Worm (Caenorhabditis elegans) whole organism, L4/young adult: ENCODE data around the gene T26E4.10.
"Not testable (repeated sequence)": the region's sequence is repeated elsewhere in the genome, so short reads cannot be mapped to it uniquely, and the experiment has no call there.

Experiments
- W03F9.2 ChIP-seq: fragments of 150-350 bp; optimal IDR thresholded peaks from 2 replicates; lab custom pipeline; 2014; ENCODE audit warnings: missing biosample characterization, missing genetic modification characterization
- dao-5 ChIP-seq: sonication (generic microtip); optimal IDR thresholded peaks from 2 replicates; lab custom pipeline; 2016; ENCODE audit warnings: missing genotype, missing genetic modification characterization, moderate library complexity, missing compliant biosample characterization
- him-1 ChIP-seq: sonication (generic microtip); optimal IDR thresholded peaks from 2 replicates; lab custom pipeline; 2016; ENCODE audit warnings: missing genotype, missing genetic modification reagents, missing genetic modification characterization, missing compliant biosample characterization

The T26E4.10 gene

DNA sequence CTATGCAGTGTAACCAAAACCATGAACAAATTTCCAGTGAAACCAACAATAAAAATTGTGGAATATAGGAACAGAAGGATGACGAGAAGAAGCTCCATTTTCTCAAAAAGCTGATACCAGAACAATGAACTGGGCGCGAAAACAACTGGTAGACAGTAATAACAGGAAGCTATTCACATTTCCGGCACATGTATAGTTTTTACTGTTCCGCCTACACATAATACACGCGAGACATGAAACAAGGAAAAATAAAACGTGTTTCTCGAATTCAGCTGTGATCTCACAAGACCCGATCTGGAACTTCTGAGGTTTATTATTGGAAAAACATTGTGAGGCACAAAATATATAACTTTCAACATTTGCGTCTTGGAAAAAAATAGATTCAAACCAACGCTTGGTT, 11.5 kb upstream of the T26E4.10 start, which contains the start of gene srsx-36:
TSS of gene srsx-36 (minus strand) at position 101 of the 400 bp plus-strand sequence.
- TF ChIP-seq W03F9.2 (tag; lab: Kevin White, UChicago) = no peak
- no peak for TF ChIP-seq him-1 (tag; lab: Kevin White, UChicago)
- no peak for TF ChIP-seq dao-5 (tag; lab: Kevin White, UChicago)

DNA sequence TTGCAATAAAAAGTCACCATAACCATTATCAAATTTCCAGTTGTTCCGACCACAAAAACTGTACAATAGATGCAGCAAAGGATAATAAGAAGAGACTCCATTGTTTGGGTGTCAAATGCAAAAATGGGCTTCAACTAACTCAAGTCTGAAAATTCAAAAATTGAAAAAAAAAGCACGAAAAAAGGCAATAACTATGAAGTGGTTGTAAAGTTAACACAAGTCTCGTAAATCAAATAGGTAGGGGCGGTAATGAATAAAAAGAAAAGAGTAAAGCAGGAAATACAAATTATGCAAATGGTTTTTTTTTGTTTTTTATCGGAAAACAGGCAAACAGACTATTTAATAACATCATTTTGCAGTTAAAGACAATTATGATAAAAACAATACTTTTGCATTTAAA, 9.4 kb upstream of the T26E4.10 start, which contains the start of gene srsx-38:
TSS of gene srsx-38 (minus strand) at position 101 of the 400 bp plus-strand sequence.
- TF ChIP-seq dao-5, W03F9.2, him-1 (tag; lab: Kevin White, UChicago): not testable (repeated sequence)

DNA sequence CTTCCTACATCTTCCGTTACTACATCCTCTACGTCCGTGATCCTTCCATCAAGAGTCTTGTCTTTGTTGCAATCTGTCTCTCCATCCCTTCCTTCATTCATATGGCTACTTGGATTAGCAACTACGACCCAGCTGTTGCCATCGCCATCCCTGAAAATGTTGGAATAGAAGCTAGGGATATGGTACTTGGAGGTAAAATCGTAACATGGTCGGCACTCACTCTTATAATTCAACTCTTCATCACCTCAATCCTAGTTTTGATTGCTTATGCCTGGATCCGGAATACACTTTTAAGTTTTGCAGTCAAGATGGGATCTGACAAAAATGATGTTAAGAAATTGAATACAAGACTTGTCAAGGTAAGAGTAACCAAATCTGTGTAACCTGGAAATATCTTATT, 5.7 kb upstream of the T26E4.10 start, which contains the start of gene T26E4.18:
TSS of gene T26E4.18 (minus strand) at position 101 of the 400 bp plus-strand sequence.
- TF ChIP-seq dao-5, W03F9.2, him-1 (tag; lab: Kevin White, UChicago): not testable (repeated sequence)

DNA sequence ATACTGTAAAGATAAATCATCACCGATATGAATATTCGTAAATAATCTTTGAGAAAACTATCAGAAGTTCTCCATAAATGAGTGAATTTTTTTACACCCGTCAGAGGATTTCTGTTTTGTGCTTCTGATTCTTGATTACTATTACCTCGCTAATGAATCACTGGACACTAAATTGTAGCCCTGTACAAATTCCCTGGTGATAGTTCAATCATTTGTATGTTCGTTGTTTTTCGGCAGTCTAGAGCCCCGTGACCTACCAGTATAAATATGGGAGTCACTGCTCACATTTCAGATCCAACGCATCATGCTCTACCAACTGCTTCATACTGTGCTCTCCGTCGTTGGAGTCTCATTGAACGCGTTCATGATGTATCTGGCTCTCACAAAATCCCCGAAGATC, 5.1 kb upstream of the T26E4.10 start, which contains the start of gene srd-27:
TSS of gene srd-27 (plus strand) at position 301 of the 400 bp plus-strand sequence.
- not testable (repeated sequence) for TF ChIP-seq W03F9.2, him-1, dao-5 (tag; lab: Kevin White, UChicago)

DNA sequence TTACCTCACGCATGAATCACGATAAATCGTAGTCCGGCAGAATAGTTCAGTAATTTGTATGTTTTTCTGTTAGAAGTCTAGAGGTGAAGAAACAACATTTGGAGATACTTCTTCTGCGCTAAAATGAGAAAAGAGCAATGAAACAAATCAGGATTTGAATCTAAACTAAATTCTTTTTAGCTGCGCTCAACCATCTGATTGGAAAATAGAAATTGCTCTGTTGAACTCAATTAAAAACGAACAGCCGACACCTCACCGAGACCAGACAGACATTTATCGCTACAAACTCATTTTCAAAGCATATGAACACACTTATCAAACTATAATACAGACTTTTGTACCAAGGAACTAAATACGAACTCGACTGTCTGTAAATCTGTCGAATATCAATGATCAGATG, 4.6 kb upstream of the T26E4.10 start, which contains the start of gene T26E4.9:
TSS of gene T26E4.9 (minus strand) at position 101 of the 400 bp plus-strand sequence.
- TF ChIP-seq him-1, dao-5, W03F9.2 (tag; lab: Kevin White, UChicago): not testable (repeated sequence)

DNA sequence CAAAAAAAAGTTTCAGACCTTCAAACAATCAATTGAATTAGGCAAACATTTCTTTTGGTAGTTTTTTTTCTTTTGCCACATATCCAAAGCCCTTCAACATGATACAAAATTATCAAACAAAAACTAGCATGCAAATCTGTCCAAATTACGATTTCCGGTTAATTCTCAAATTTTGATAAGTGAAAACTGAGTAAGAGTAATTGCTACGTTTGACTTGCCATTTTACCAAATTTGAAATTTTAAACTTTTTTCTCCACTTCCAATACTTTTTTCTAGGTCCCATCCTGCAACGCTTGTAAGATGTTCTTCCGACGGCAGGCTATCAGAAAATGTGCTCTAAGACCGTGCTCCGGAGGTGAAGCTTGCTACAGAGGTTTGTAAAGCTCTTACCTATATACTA, 1.9 kb downstream of the T26E4.10 start, which contains the start of gene nhr-223:
TSS of gene nhr-223 (plus strand) at position 301 of the 400 bp plus-strand sequence.
- TF ChIP-seq him-1 (tag; lab: Kevin White, UChicago) = no peak

DNA sequence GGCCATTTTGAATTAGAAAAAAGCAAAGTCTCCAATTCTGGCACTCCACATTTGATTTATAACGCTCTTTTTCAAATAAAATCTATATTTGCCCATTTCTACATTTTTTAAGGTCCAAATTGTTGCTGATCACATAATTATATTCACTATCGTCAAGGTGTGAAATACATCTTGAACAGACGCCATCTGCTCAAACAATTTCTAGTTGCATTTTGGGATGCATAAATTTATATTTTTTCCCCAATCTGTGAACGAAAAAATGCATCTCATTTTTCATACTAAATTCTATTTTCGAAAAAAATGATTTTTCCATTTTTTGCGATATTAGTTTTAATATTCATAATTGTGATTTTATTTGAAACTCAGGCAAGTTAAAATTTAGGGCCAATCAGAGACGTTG, 4.7 kb downstream of the T26E4.10 start, which contains the start of gene T26E4.7:
TSS of gene T26E4.7 (plus strand) at position 301 of the 400 bp plus-strand sequence.
- no peak for TF ChIP-seq him-1 (tag; lab: Kevin White, UChicago)
- TF ChIP-seq dao-5 (tag; lab: Kevin White, UChicago) = no peak
- no peak for TF ChIP-seq W03F9.2 (tag; lab: Kevin White, UChicago)

DNA sequence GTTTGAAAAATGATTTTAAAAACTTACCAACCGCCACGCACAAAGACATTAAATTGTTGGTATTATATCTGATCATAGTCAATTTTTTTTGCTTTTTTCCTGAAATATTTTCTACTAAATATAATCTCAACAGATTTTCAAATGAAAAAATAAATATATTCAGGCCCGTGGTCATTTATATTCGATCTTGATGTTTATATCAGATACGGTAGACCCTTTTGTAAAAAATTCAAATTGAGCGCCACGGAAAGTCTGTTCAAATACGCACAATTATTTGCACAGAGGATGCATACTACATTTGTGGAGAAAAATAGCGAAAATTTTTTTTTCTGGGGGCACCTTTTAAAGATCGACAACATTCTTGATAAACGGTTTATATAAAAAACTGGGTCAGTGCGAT, 5.6 kb downstream of the T26E4.10 start, which contains the start of gene T26E4.4:
TSS of gene T26E4.4 (minus strand) at position 101 of the 400 bp plus-strand sequence.
- no peak for TF ChIP-seq him-1 (tag; lab: Kevin White, UChicago)
- no peak for TF ChIP-seq W03F9.2 (tag; lab: Kevin White, UChicago)
- TF ChIP-seq dao-5 (tag; lab: Kevin White, UChicago) = no peak

DNA sequence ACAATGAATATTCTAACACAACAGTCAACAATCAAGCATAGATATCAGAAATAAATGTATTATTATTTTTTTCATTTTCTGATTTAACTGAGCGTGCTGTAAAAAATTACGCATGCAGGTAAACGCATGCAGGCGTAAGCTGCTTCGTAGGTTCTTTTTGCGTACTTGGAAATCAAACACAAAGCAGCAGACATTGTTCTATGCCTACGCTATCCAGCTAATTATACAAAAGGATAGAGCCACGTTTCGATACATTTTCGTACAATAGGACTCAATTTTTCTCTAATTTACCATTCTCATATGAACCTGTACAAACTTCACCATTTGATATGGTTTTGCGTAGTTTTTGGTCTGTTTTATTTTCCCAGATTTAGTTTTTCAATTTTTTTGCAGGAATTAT, 15.5 kb downstream of the T26E4.10 start, which contains the start of gene T26E4.3:
TSS of gene T26E4.3 (plus strand) at position 301 of the 400 bp plus-strand sequence.
- no peak for TF ChIP-seq W03F9.2 (tag; lab: Kevin White, UChicago)

DNA sequence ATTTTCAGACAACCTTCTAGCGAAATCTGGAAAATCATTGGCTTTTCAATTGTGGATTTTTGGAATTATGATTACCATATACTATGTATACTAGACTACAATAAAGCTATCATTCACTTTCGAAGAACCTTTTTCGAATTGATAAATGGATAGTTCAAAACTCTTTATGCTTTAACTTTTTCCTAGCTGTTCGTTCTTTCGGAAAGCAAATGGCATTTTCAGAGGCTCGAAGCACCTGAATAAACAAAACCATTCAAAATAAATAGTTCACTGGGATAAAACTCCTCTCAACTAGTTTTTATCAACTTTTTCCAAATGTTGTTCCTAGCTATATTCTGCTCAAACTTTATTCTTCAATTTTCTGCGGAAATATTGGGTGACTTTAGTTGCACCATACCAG, 16.9 kb downstream of the T26E4.10 start, which contains the start of gene T26E4.2:
TSS of gene T26E4.2 (plus strand) at position 301 of the 400 bp plus-strand sequence.
- no peak for TF ChIP-seq W03F9.2 (tag; lab: Kevin White, UChicago)
- TF ChIP-seq him-1 (tag; lab: Kevin White, UChicago) = no peak
- no peak for TF ChIP-seq dao-5 (tag; lab: Kevin White, UChicago)

DNA sequence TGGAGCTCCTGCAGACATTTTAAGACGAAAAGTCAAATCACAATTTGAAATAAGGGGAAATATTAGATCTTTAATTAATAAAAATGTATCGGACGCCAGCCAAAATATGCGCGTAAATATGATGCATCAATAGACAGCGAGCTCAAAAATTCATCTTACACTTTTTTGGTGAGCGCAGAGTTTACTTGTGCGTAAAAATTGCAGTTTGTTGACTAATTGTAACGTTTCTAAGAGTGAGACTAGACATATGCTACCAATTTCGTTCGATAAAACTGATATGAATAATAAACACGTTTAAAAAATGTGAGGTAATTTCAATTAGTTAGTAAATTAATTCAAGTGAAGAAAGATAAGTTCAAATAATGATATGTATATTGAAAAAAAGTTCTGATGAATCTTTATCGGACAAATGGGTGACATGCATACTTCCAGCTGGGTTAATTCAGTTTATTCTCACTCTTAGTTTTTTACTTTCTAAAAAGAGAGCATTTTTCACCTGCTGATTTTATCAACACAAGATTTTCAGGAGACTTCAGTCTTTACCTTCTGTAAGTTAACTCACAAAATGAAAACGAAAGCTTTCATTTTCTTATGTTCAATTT, 18.8 kb downstream of the T26E4.10 start, which contains the start of the genes nhr-285 and irld-52:
TSS of gene nhr-285 (minus strand) at position 101 of the 602 bp plus-strand sequence.
TSS of gene irld-52 (plus strand) at position 552 of the 602 bp plus-strand sequence.
- TF ChIP-seq him-1 (tag; lab: Kevin White, UChicago) = no peak
- no peak for TF ChIP-seq dao-5 (tag; lab: Kevin White, UChicago)

DNA sequence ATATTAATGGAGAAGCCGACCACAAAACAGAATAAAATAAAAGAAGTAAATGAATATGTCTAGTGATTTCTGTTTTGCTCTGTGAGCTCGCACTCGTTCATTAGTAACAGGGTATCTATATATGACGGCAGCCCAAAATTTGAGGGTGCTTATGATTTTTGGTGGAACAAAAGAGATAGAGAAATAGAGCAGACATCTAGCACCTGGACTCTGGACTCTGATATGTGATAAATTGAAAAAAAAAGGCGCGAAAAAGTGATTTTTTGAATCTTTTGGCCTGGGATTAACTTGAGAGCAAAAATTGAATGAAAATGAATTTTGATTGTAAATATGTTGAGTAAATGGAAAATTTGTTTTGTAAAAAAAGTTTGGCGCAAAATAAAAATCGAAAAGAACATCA, 21.4 kb downstream of the T26E4.10 start, which contains the start of gene nhr-283:
TSS of gene nhr-283 (minus strand) at position 101 of the 400 bp plus-strand sequence.
- TF ChIP-seq dao-5 (tag; lab: Kevin White, UChicago) (no peak), him-1 (tag; lab: Kevin White, UChicago) (no peak), W03F9.2 (tag; lab: Kevin White, UChicago) (no peak)

DNA sequence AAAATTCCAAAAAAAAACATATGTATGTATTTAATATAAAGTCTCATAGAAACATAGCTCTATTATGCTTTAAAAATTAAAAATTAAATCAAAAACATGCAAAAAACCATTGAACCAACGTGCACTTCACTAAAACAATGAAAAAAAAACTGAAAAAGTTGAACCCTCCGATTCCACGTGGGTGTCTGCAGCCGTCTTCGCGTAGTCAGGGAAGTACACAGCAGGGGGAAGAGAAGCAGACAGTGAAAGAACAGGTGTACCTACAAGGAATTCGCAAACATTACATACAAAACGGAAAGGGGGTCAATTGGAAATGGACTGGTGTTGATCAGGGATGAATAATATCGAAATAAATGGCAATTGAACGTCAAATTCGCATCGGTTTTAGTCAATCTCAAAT, 24.1 kb downstream of the T26E4.10 start:
- no peak for TF ChIP-seq W03F9.2 (tag; lab: Kevin White, UChicago)
- TF ChIP-seq dao-5 (tag; lab: Kevin White, UChicago) = no peak
- no peak for TF ChIP-seq him-1 (tag; lab: Kevin White, UChicago)
